Worm (Caenorhabditis elegans): Measurements from ENCODE around the gene C18A3.7.
A peak's percentile ranks its signal among the peaks of the same experiment; 100 is the strongest.

Gene C18A3.7

ce11 chrII:5694798-5695197 is 35.4 kb downstream of the C18A3.7 start, which contains the start of gene C25H3.14:
Gene C25H3.14, plus strand, starts transcription at chrII:5695098.
- TF ChIP-seq che-1 (tag; optimal IDR thresholded peaks at IDR 0.05) (no peak), ceh-34 (tag; optimal IDR thresholded peaks at IDR 0.05) (no peak), fkh-10 (GFP tag; optimal IDR thresholded peaks at IDR 0.05) (no peak), pros-1 (tag; optimal IDR thresholded peaks at IDR 0.05) (no peak), ceh-9 (tag; optimal IDR thresholded peaks at IDR 0.05) (no peak), fax-1 (tag; optimal IDR thresholded peaks at IDR 0.05) (no peak), hlh-8 (tag; optimal IDR thresholded peaks at IDR 0.05) (no peak), rnt-1 (tag; optimal IDR thresholded peaks at IDR 0.05) (no peak), eyg-1 (tag; optimal IDR thresholded peaks at IDR 0.05) (no peak), unc-3 (GFP tag; conservative IDR thresholded peaks at IDR 0.05) (no peak), unc-3 (tag; optimal IDR thresholded peaks at IDR 0.05) (no peak), ceh-30 (tag; optimal IDR thresholded peaks at IDR 0.05) (no peak)

ce11 chrII:5693893-5694292 is 36.4 kb downstream of the C18A3.7 start, which contains the start of gene C25H3.3:
Gene C25H3.3, plus strand, starts transcription at chrII:5694193.
- TF ChIP-seq ttx-3 (tag; optimal IDR thresholded peaks at IDR 0.05) (no peak), ref-2 (tag; optimal IDR thresholded peaks at IDR 0.05) (no peak), tbx-2 (tag; optimal IDR thresholded peaks at IDR 0.05) (no peak), hlh-6 (tag; optimal IDR thresholded peaks at IDR 0.05) (no peak), fax-1 (tag; optimal IDR thresholded peaks at IDR 0.05) (no peak), K09A11.1 (tag; optimal IDR thresholded peaks at IDR 0.05; ENCODE audit: insufficient read depth) (no peak), eyg-1 (tag; optimal IDR thresholded peaks at IDR 0.05) (no peak), unc-42 (tag; optimal IDR thresholded peaks at IDR 0.05) (no peak), mec-3 (tag; optimal IDR thresholded peaks at IDR 0.05; ENCODE audit: borderline replicate concordance) (no peak), hlh-15 (tag; optimal IDR thresholded peaks at IDR 0.05) (no peak), ama-1 (optimal IDR thresholded peaks at IDR 0.05) (no peak)

- TF ChIP-seq lim-6 (tag; optimal IDR thresholded peaks at IDR 0.05) (no peak), K09A11.1 (tag; optimal IDR thresholded peaks at IDR 0.05; ENCODE audit: insufficient read depth) (no peak), pag-3 (tag; optimal IDR thresholded peaks at IDR 0.05; ENCODE audit: borderline replicate concordance) (no peak), gmeb-2 (tag; optimal IDR thresholded peaks at IDR 0.05) (no peak), nhr-232 (tag; optimal IDR thresholded peaks at IDR 0.05) (no peak), ceh-14 (tag; optimal IDR thresholded peaks at IDR 0.05) (peak; percentile 28), nfya-1 (tag; optimal IDR thresholded peaks at IDR 0.05) (peak; percentile 13), nhr-11 (tag; optimal IDR thresholded peaks at IDR 0.05) (no peak), K02D7.2 (tag; optimal IDR thresholded peaks at IDR 0.05) (no peak), C38D4.7 (GFP tag; optimal IDR thresholded peaks at IDR 0.05) (no peak), elt-2 (tag; optimal IDR thresholded peaks at IDR 0.05) (peak; percentile 83), zip-5 (tag; optimal IDR thresholded peaks at IDR 0.05) (no peak), fax-1 (tag; optimal IDR thresholded peaks at IDR 0.05) (no peak), ceh-31 (tag; optimal IDR thresholded peaks at IDR 0.05) (peak; percentile 33), C08G9.2 (tag; optimal IDR thresholded peaks at IDR 0.05) (no peak), rnt-1 (tag; optimal IDR thresholded peaks at IDR 0.05) (no peak), madf-2 (tag; optimal IDR thresholded peaks at IDR 0.05) (no peak), sdc-2 (tag; optimal IDR thresholded peaks at IDR 0.05) (no peak), ceh-24 (tag; optimal IDR thresholded peaks at IDR 0.05) (no peak), pha-4 (tag; optimal IDR thresholded peaks at IDR 0.05) (no peak), eyg-1 (tag; optimal IDR thresholded peaks at IDR 0.05) (no peak), dmd-4 (tag; optimal IDR thresholded peaks at IDR 0.05; ENCODE audit: borderline replicate concordance) (no peak), ceh-6 (GFP tag; optimal IDR thresholded peaks at IDR 0.05) (no peak), lin-11 (tag; optimal IDR thresholded peaks at IDR 0.05) (no peak), unc-42 (tag; optimal IDR thresholded peaks at IDR 0.05) (no peak), ttx-3 (tag; optimal IDR thresholded peaks at IDR 0.05) (peak; percentile 8), ceh-9 (tag; optimal IDR thresholded peaks at IDR 0.05) (no peak), tbx-2 (tag; optimal IDR thresholded peaks at IDR 0.05) (peak; percentile 26), dve-1 (tag; optimal IDR thresholded peaks at IDR 0.05) (no peak), mec-3 (tag; optimal IDR thresholded peaks at IDR 0.05; ENCODE audit: borderline replicate concordance) (no peak), pha-2 (tag; optimal IDR thresholded peaks at IDR 0.05) (no peak)
Measured at ce11 chrII:5691216-5691771, 38.9 kb downstream of the C18A3.7 start, which contains the start of the genes ndub-5 and eif-2D. Gene ndub-5, minus strand, starts transcription at chrII:5691353. Gene eif-2D, plus strand, starts transcription at chrII:5691721.
